Fruit fly (Drosophila melanogaster) Kc167 (cell line): Measurements from ENCODE around the gene CG33490.

Experiments used
- Sin3A ChIP-seq: fragments of >200 bp; optimal IDR thresholded peaks from 2 replicates; lab custom pipeline; 2018; ENCODE audit warnings: missing external identifiers
- h ChIP-seq: fragments of >200 bp; optimal IDR thresholded peaks from 3 replicates; lab custom pipeline; 2018; ENCODE audit warnings: missing external identifiers
- insv ChIP-seq: fragments of >200 bp; optimal IDR thresholded peaks from 3 replicates; lab custom pipeline; 2018; ENCODE audit warnings: missing external identifiers
- psq ChIP-seq: fragments of >200 bp; optimal IDR thresholded peaks from 2 replicates; lab custom pipeline; 2017; ENCODE audit warnings: missing external identifiers
- ttk ChIP-seq: sonication (Bioruptor generic); optimal IDR thresholded peaks from 2 replicates; lab custom pipeline; 2017; ENCODE audit warnings: missing external identifiers

- TF ChIP-seq h (lab: Kevin White, UChicago) (no peak), psq (lab: Kevin White, UChicago) (no peak), ttk (lab: Kevin White, UChicago) (no peak), Sin3A (no peak), insv (lab: Kevin White, UChicago) (no peak)
Measured at dm6 chr3L:11542437-11542836, 32.0 kb downstream of the CG33490 start.
